Worm (Caenorhabditis elegans): ENCODE results near the gene grl-27.
"Not testable (repeated sequence)": the region's sequence is repeated elsewhere in the genome, so short reads cannot be mapped to it uniquely, and the experiment has no call there.

grl-27 gene

DNA sequence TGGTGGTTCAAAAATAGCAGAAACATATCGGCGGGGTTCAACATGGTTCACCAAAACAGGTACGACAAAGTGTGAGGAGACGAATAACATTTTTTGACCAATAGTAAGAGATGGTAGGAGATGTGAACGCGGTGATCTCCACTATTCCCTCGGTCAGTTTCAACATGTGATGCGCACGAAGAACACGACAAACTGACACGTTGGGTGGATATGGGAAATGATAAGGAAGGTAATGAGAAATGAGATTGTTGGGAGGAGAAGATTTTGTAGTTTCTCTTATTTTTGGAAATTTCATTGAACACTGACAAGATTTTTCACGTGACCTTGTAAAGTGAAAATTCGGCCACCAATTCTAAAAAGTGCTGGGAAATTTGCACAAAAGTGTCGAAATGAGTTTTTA, 35.0 kb upstream of the grl-27 start:
- TF ChIP-seq ceh-43 (GFP tag; optimal IDR thresholded peaks at IDR 0.05) (no peak), tbx-8 (GFP tag; optimal IDR thresholded peaks at IDR 0.05) (no peak), ceh-83 (GFP tag; optimal IDR thresholded peaks at IDR 0.05) (no peak), drap-1 (GFP tag; optimal IDR thresholded peaks at IDR 0.05) (no peak), mep-1 (tag; optimal IDR thresholded peaks at IDR 0.05) (no peak), lsy-2 (tag; optimal IDR thresholded peaks at IDR 0.05) (no peak), ces-1 (GFP tag; optimal IDR thresholded peaks at IDR 0.05) (no peak), nhr-76 (tag; optimal IDR thresholded peaks at IDR 0.05) (no peak), elt-3 (tag; optimal IDR thresholded peaks at IDR 0.05) (no peak), nhr-12 (tag; optimal IDR thresholded peaks at IDR 0.05) (no peak), blmp-1 (tag; optimal IDR thresholded peaks at IDR 0.05) (no peak), hlh-1 (tag; optimal IDR thresholded peaks at IDR 0.05) (no peak), sptf-1 (tag; optimal IDR thresholded peaks at IDR 0.05) (no peak), ceh-39 (tag; optimal IDR thresholded peaks at IDR 0.05) (no peak), ham-2 (GFP tag; optimal IDR thresholded peaks at IDR 0.05) (no peak), unc-39 (tag; optimal IDR thresholded peaks at IDR 0.05) (no peak), nhr-237 (tag; optimal IDR thresholded peaks at IDR 0.05) (no peak), unc-120 (tag; optimal IDR thresholded peaks at IDR 0.05; ENCODE audit: poor library complexity, severe bottlenecking) (no peak), sem-2 (GFP tag; optimal IDR thresholded peaks at IDR 0.05) (no peak), elt-1 (tag; optimal IDR thresholded peaks at IDR 0.05; ENCODE audit: borderline replicate concordance, insufficient read depth) (no peak)

DNA sequence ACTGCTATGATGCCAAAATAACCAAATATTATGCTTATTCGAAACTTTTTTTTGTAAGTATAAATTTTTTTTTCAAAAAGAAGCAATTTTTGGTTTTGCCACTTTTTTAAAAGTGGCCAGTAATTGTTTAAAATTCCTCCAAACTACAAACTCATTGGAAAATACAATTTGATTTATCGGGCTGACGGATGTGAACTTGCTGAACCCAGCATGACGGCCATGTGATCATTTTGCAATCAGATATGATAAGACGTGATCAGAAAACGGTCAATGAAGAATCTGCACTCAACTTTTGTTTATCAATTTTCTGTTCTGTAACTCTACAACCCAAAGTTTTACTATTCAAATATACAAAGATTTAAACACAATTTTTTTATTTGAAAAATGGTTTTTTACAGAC, 30.7 kb upstream of the grl-27 start:
- TF ChIP-seq ces-1 (GFP tag; optimal IDR thresholded peaks at IDR 0.05) (no peak), drap-1 (GFP tag; optimal IDR thresholded peaks at IDR 0.05) (no peak), mab-5 (tag; optimal IDR thresholded peaks at IDR 0.05) (no peak), blmp-1 (tag; optimal IDR thresholded peaks at IDR 0.05) (no peak), nhr-2 (tag; optimal IDR thresholded peaks at IDR 0.05) (no peak), ham-2 (GFP tag; optimal IDR thresholded peaks at IDR 0.05) (no peak), zip-8 (tag; optimal IDR thresholded peaks at IDR 0.05) (no peak), ztf-11 (tag; optimal IDR thresholded peaks at IDR 0.05) (no peak), hlh-1 (tag; optimal IDR thresholded peaks at IDR 0.05) (no peak), snpc-4 (tag; optimal IDR thresholded peaks at IDR 0.05) (no peak), M03D4.4 (tag; optimal IDR thresholded peaks at IDR 0.05) (no peak), mep-1 (tag; optimal IDR thresholded peaks at IDR 0.05) (no peak), ceh-39 (tag; optimal IDR thresholded peaks at IDR 0.05) (no peak), nhr-28 (tag; optimal IDR thresholded peaks at IDR 0.05) (no peak)

DNA sequence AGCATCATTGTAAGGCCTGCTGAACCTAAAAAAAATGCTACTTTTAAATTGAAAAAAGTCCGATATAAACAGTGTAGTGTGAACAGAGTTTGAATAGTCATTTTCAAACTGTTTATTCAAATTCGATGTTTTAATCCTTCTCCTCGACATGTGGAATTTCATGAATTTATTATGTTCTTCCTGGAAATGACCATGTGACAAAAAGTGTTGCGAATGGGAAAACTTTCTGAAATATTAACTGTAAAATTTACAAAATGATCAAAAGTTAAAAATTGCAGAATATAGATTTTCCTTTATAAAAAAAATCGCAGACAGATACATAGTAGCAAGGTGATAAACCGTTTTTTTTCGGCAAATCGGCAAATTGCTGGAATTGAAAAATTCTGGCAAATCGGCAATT, 29.7 kb upstream of the grl-27 start, which contains the start of gene T22F3.8:
TSS of gene T22F3.8 (minus strand) at position 101 of the 400 bp plus-strand sequence.
- TF ChIP-seq nhr-76 (tag; optimal IDR thresholded peaks at IDR 0.05) (no peak), mep-1 (tag; optimal IDR thresholded peaks at IDR 0.05) (no peak), elt-1 (tag; optimal IDR thresholded peaks at IDR 0.05; ENCODE audit: borderline replicate concordance, insufficient read depth) (no peak), lsy-2 (tag; optimal IDR thresholded peaks at IDR 0.05) (no peak), unc-120 (tag; optimal IDR thresholded peaks at IDR 0.05; ENCODE audit: poor library complexity, severe bottlenecking) (no peak), nhr-237 (tag; optimal IDR thresholded peaks at IDR 0.05) (no peak), lin-32 (GFP tag; optimal IDR thresholded peaks at IDR 0.05) (no peak), mab-5 (tag; optimal IDR thresholded peaks at IDR 0.05) (no peak)

DNA sequence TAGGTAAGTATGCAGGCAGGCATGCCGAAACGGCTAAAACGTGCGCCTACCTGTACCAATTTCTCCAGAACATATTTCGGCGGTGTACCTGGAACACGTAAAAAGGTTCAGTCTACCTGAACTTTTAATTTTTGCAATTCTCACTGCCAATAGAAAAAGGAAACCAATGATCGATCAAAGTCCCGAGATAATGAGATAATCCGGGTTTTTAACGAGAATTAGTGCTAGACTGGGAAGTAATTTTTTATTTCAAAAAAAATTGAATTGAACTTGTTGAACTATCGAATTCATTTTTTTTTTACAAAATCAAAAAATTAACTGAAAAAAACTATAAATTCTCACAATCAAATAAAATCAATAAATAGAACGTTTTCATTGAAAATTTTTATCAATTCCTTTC, 24.9 kb upstream of the grl-27 start, which contains the start of gene T22F3.7:
TSS of gene T22F3.7 (minus strand) at position 101 of the 400 bp plus-strand sequence.
- no peak for TF ChIP-seq unc-39 (tag; optimal IDR thresholded peaks at IDR 0.05)

DNA sequence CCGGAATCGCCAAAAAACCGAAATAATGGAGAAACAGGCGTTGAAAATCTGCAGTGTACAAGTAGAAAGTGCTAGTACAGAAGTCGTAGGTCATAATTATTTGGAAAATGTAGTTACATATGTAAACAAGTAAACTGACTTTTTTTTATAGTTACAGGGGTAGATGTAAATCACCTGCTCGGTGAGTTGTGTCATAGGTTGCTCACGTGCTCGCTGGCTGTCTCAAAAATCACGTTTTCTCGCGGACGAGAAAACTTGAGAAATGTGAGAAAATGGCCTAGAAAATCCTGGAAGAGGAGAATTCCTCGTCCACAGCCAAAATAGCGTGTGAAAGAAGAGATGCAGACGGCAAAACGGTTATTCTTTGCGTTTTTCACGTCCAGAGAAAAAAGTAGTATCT, 21.4 kb upstream of the grl-27 start, which contains the start of gene srh-212:
TSS of gene srh-212 (minus strand) at position 101 of the 400 bp plus-strand sequence.
- not testable (repeated sequence) for TF ChIP-seq zip-8 (tag; optimal IDR thresholded peaks at IDR 0.05); unc-62 (GFP tag; optimal IDR thresholded peaks at IDR 0.05); mab-5 (tag; optimal IDR thresholded peaks at IDR 0.05)

DNA sequence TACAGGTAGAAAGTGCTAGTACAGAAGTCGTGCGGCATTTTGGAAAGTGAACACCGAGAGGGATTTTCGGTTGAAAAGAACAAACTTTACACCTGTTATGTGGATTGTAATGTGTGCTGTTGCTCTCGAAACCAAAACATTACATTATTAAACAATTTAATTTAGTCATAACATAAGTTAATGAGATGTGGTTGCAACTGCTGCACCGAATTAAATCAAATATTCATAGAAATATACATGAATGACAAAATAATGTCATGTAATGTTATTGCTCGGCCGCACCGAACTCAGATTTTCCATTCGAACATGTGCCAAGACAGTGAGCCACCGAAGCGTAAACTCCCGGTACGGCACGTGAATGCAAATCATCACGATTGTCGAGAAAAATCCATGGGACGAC, 19.3 kb upstream of the grl-27 start, which contains the start of gene srh-213:
TSS of gene srh-213 (minus strand) at position 101 of the 400 bp plus-strand sequence.
- no peak for TF ChIP-seq sem-2 (GFP tag; optimal IDR thresholded peaks at IDR 0.05)
